Worm (Caenorhabditis elegans): ENCODE measurements around the gene dna-2.

dna-2 gene

ce11 chrII:11777893-11778480 lies at the start of gene dna-2, which contains the start of gene patr-1 (continued):
- TF ChIP-seq Y53G8AR.9 (GFP tag; conservative IDR thresholded peaks at IDR 0.05) (no peak), B0019.2 (GFP tag; conservative IDR thresholded peaks at IDR 0.05) (no peak), unc-62 (GFP tag; optimal IDR thresholded peaks at IDR 0.05) (no peak), mes-4 (tag; optimal IDR thresholded peaks at IDR 0.05) (no peak), snpc-1.1 (tag; optimal IDR thresholded peaks at IDR 0.05; ENCODE audit: insufficient read depth) (peak; percentile 29), attf-6 (GFP tag; IDR thresholded peaks at IDR 0.05) (no peak), F55B11.4 (tag; optimal IDR thresholded peaks at IDR 0.05; ENCODE audit: borderline replicate concordance, insufficient read depth) (no peak), ceh-91 (GFP tag; IDR thresholded peaks at IDR 0.05) (peak; percentile 69), nhr-90 (tag; optimal IDR thresholded peaks at IDR 0.05) (no peak), lin-54 (GFP tag; optimal IDR thresholded peaks at IDR 0.05) (peak; percentile 57), Y79H2A.3 (GFP tag; conservative IDR thresholded peaks at IDR 0.05) (no peak), lin-40 (tag; optimal IDR thresholded peaks at IDR 0.05) (no peak), fkh-3 (tag; optimal IDR thresholded peaks at IDR 0.05) (no peak), somi-1 (GFP tag; optimal IDR thresholded peaks at IDR 0.05) (no peak), lag-1 (GFP tag; IDR thresholded peaks at IDR 0.05) (no peak), ztf-3 (GFP tag; optimal IDR thresholded peaks at IDR 0.05) (no peak), snpc-4 (GFP tag; optimal IDR thresholded peaks at IDR 0.05) (no peak), snpc-4 (tag; optimal IDR thresholded peaks at IDR 0.05) (peak in 3 of 4 experiments; percentile 7 to 63 (median 44)), nhr-120 (GFP tag; IDR thresholded peaks at IDR 0.05) (no peak), ets-4 (GFP tag; optimal IDR thresholded peaks at IDR 0.05) (no peak), atf-7 (tag; optimal IDR thresholded peaks at IDR 0.05) (no peak), nfya-2 (GFP tag; IDR thresholded peaks at IDR 0.05) (no peak), snpc-3.4 (tag; optimal IDR thresholded peaks at IDR 0.05) (peak; percentile 12), K11D2.4 (GFP tag; IDR thresholded peaks at IDR 0.05) (no peak), sdz-38 (tag; optimal IDR thresholded peaks at IDR 0.05) (no peak), madf-3 (GFP tag; IDR thresholded peaks at IDR 0.05) (0 out of 2 replicates have a peak, but pooled peaks have one; percentile 21), pha-4 (tag; optimal IDR thresholded peaks at IDR 0.05) (no peak), gei-17 (GFP tag; optimal IDR thresholded peaks at IDR 0.05) (no peak), egl-44 (GFP tag; IDR thresholded peaks at IDR 0.05) (no peak), hmg-1.2 (GFP tag; IDR thresholded peaks at IDR 0.05) (peak; percentile 95)

ce11 chrII:11728545-11729105 lies 49.6 kb upstream of the dna-2 start, which contains the start of gene alh-8:
alh-8 (plus strand) TSS chrII:11729055.
- TF ChIP-seq nfyb-1 (GFP tag; IDR thresholded peaks at IDR 0.05) (0 out of 2 replicates have a peak, but pooled peaks have one; percentile 50), rec-8 (tag; optimal IDR thresholded peaks at IDR 0.05) (no peak), ztf-6 (GFP tag; IDR thresholded peaks at IDR 0.05) (no peak), ztf-22 (GFP tag; optimal IDR thresholded peaks at IDR 0.05) (peak; percentile 29), rpc-1 (optimal IDR thresholded peaks at IDR 0.05) (no peak), rpc-1 (tag; optimal IDR thresholded peaks at IDR 0.05) (no peak), hlh-26 (GFP tag; conservative IDR thresholded peaks at IDR 0.05) (no peak), mes-4 (tag; optimal IDR thresholded peaks at IDR 0.05) (no peak), ceh-91 (GFP tag; IDR thresholded peaks at IDR 0.05) (no peak), cebp-1 (GFP tag; IDR thresholded peaks at IDR 0.05) (no peak; the same call in 1 of the 2 replicates), cebp-1 (tag; optimal IDR thresholded peaks at IDR 0.05) (peak; percentile 61), ztf-26 (tag; optimal IDR thresholded peaks at IDR 0.05) (peak; percentile 40), Y67H2A.10 (GFP tag; conservative IDR thresholded peaks at IDR 0.05) (no peak), tlf-1 (GFP tag; optimal IDR thresholded peaks at IDR 0.05) (peak; percentile 65), snpc-4 (GFP tag; optimal IDR thresholded peaks at IDR 0.05) (no peak), snpc-4 (tag; optimal IDR thresholded peaks at IDR 0.05) (peak in 1 of 4 experiments; percentile 24), gei-17 (GFP tag; optimal IDR thresholded peaks at IDR 0.05) (peak; percentile 30), lin-40 (tag; optimal IDR thresholded peaks at IDR 0.05) (peak; percentile 25), madf-10 (tag; optimal IDR thresholded peaks at IDR 0.05) (peak; percentile 22), Y53G8AR.9 (GFP tag; conservative IDR thresholded peaks at IDR 0.05) (peak; percentile 33; the same call in 1 of the 2 replicates), unc-130 (GFP tag; optimal IDR thresholded peaks at IDR 0.05) (no peak), nhr-120 (GFP tag; IDR thresholded peaks at IDR 0.05) (no peak), D2030.7 (GFP tag; IDR thresholded peaks at IDR 0.05) (0 out of 2 replicates have a peak, but pooled peaks have one; percentile 14), lin-54 (GFP tag; optimal IDR thresholded peaks at IDR 0.05) (peak; percentile 33), K12H6.12 (tag; optimal IDR thresholded peaks at IDR 0.05) (peak; percentile 43)

All from whole organism, young adult.